Worm (Caenorhabditis elegans) whole organism, early embryonic: ENCODE data around the gene nmgp-1.

Experiments used
- F13C5.2 ChIP-seq: sonication (generic microtip); optimal IDR thresholded peaks from 2 replicates; lab custom pipeline; 2017; ENCODE audit warnings: mild to moderate bottlenecking, missing genetic modification characterization, inconsistent platforms, missing compliant biosample characterization
- ama-1 ChIP-seq: fragments of 150-350 bp; optimal IDR thresholded peaks from 2 replicates; lab custom pipeline; 2014
- hmbx-1 ChIP-seq: sonication (generic microtip); optimal IDR thresholded peaks from 2 replicates; lab custom pipeline; 2016; ENCODE audit warnings: mild to moderate bottlenecking, missing genetic modification characterization, missing compliant biosample characterization
- hmg-4 ChIP-seq: fragments of 200-800 bp; sonication (Bioruptor generic); optimal IDR thresholded peaks from 2 replicates; lab custom pipeline; 2018; ENCODE audit warnings: mild to moderate bottlenecking, missing genetic modification characterization, missing compliant biosample characterization
- pes-1 ChIP-seq: fragments of 200-800 bp; sonication (Bioruptor generic); IDR thresholded peaks from 2 replicates; pipeline ENCODE4 v1.3.6; 2022; ENCODE audit warnings: missing genetic modification reagents, missing genetic modification characterization, missing compliant biosample characterization
- sea-1 ChIP-seq: fragments of 200-800 bp; sonication (Bioruptor generic); conservative IDR thresholded peaks from 2 replicates; pipeline ENCODE4 v1.3.6; 2022; ENCODE audit warnings: missing genetic modification characterization, missing compliant biosample characterization
- tra-4 ChIP-seq: sonication (generic microtip); optimal IDR thresholded peaks from 2 replicates; lab custom pipeline; 2017; ENCODE audit warnings: missing genetic modification characterization, missing compliant biosample characterization

- TF ChIP-seq ama-1 (lab: Kevin White, UChicago), result no peak
- no peak for TF ChIP-seq tra-4
- no peak for TF ChIP-seq hmbx-1 (tag; lab: Kevin White, UChicago)
- TF ChIP-seq pes-1 (GFP tag; lab: Robert Waterston, UW), result no peak
- TF ChIP-seq sea-1 (GFP tag; lab: Robert Waterston, UW), result no peak
- no peak for TF ChIP-seq hmg-4 (GFP tag; lab: Kevin White, UChicago)
- no peak for TF ChIP-seq F13C5.2 (tag; lab: Kevin White, UChicago)
Observed at ce11 chrII:6247011-6247410, 13.6 kb upstream of the nmgp-1 start, which contains the start of gene T24H7.2.
